Fruit fly (Drosophila melanogaster) Kc167 (cell line): ENCODE data around the gene EMC10.

Experiments used
- Sin3A ChIP-seq: fragments of >200 bp; optimal IDR thresholded peaks from 2 replicates; lab custom pipeline; 2018; ENCODE audit warnings: missing external identifiers
- h ChIP-seq: fragments of >200 bp; optimal IDR thresholded peaks from 3 replicates; lab custom pipeline; 2018; ENCODE audit warnings: missing external identifiers

dm6 chr3L:21539245-21540196, 34.4 kb upstream of the EMC10 start, which contains the start of the genes COX8 and VhaM9.7-b:
- TF ChIP-seq Sin3A (lab: Kevin White, UChicago) (no peak), h (lab: Kevin White, UChicago) (no peak)
